Worm (Caenorhabditis elegans) whole organism, L2 larva: ENCODE data around the gene pho-8.

Source experiments
- ceh-16 ChIP-seq: fragments of 150-350 bp; optimal IDR thresholded peaks from 2 replicates; lab custom pipeline; 2014; ENCODE audit warnings: missing biosample characterization, missing genetic modification characterization
- ceh-82 ChIP-seq: fragments of 150-350 bp; optimal IDR thresholded peaks from 2 replicates; lab custom pipeline; 2014; ENCODE audit warnings: missing biosample characterization, missing genetic modification characterization
- elt-3 ChIP-seq: sonication (generic microtip); optimal IDR thresholded peaks from 2 replicates; lab custom pipeline; 2017; ENCODE audit warnings: missing biosample characterization, missing genetic modification characterization
- lin-13 ChIP-seq: fragments of 150-350 bp; optimal IDR thresholded peaks from 2 replicates; lab custom pipeline; 2014; ENCODE audit warnings: missing biosample characterization, missing genetic modification reagents, missing genetic modification characterization
- nhr-11 ChIP-seq: fragments of 150-350 bp; optimal IDR thresholded peaks from 2 replicates; lab custom pipeline; 2014; ENCODE audit warnings: missing biosample characterization, missing genetic modification characterization
- nhr-12 ChIP-seq: fragments of 150-350 bp; optimal IDR thresholded peaks from 2 replicates; lab custom pipeline; 2014; ENCODE audit warnings: missing biosample characterization, missing genetic modification characterization
- nhr-23 ChIP-seq: fragments of 150-350 bp; optimal IDR thresholded peaks from 2 replicates; lab custom pipeline; 2014; ENCODE audit warnings: missing biosample characterization, missing genetic modification reagents, missing genetic modification characterization
- skn-1 ChIP-seq: sonication (generic microtip); optimal IDR thresholded peaks from 2 replicates; lab custom pipeline; 2017; ENCODE audit warnings: missing biosample characterization, missing genetic modification characterization
- zag-1 ChIP-seq: fragments of 150-350 bp; optimal IDR thresholded peaks from 2 replicates; lab custom pipeline; 2014; ENCODE audit warnings: missing biosample characterization, missing genetic modification characterization

DNA sequence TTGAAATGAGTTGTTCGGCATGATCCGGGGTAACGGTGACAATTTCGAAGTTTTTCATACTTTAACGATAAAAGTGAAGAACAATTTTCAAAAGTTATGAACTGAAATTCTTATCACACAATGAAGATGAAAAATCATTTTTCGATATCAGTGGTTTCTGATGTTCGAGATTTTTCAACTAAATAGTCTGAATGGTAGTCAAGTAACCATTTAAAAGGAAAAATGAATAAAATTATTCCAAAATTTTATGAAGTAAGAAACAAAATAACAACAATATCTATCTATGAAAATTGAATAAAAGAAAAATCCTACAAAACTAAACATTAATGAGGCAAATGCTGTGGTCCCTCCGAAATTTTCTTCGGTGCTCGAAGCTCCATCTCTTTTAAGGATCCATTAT, 7.8 kb upstream of the pho-8 start, which contains the start of gene D2023.4:
- TF ChIP-seq lin-13 (GFP tag; lab: Kevin White, UChicago) (no peak), elt-3 (no peak), nhr-11 (tag; lab: Kevin White, UChicago) (no peak), ceh-82 (tag; lab: Kevin White, UChicago) (no peak), skn-1 (tag; lab: Kevin White, UChicago) (no peak), nhr-23 (tag; lab: Kevin White, UChicago) (no peak), zag-1 (tag; lab: Kevin White, UChicago) (no peak), nhr-12 (tag; lab: Kevin White, UChicago) (no peak), ceh-16 (no peak)
